Fruit fly (Drosophila melanogaster): ENCODE measurements around the gene Meltrin.

The Meltrin gene

DNA sequence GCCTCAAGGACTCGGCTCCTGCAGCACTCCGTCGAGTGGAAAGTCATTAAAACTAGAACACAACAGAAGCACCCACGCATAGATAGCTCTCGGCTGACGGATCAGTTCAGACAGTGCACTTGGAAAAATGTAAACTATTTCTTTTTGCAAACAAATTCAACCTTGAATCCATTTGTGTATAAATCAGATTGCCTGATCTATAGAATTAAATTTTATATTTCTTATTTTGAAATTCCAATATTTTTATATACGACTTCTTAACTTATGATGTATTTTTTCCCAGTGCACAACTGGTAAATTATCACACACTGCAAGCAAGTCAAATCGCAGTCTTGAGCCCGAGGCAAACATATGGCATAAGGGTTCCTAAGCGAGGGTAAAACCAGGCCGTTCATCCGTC is 22.3 kb downstream of the Meltrin start (continued):
- TF ChIP-seq CG5180 (GFP tag; optimal IDR thresholded peaks at IDR 0.05), result no peak
- TF ChIP-seq exex (tag; optimal IDR thresholded peaks at IDR 0.05), result no peak
- no peak for TF ChIP-seq CG18619 (GFP tag; optimal IDR thresholded peaks at IDR 0.05)
- TF ChIP-seq abd-A (tag; optimal IDR thresholded peaks at IDR 0.05), result no peak
- no peak for TF ChIP-seq CG15514 (GFP tag; optimal IDR thresholded peaks at IDR 0.05)
- peak; percentile 21 for TF ChIP-seq CG13123 (GFP tag; optimal IDR thresholded peaks at IDR 0.05)
- TF ChIP-seq CG33213 (GFP tag; optimal IDR thresholded peaks at IDR 0.05), result peak; percentile 45
- no peak for TF ChIP-seq D19B (GFP tag; optimal IDR thresholded peaks at IDR 0.05)
- TF ChIP-seq CG15011 (GFP tag; optimal IDR thresholded peaks at IDR 0.05), result peak; percentile 17
- peak; percentile 41 for TF ChIP-seq bab2 (GFP tag; optimal IDR thresholded peaks at IDR 0.05)
- TF ChIP-seq NK7.1 (GFP tag; optimal IDR thresholded peaks at IDR 0.05), result no peak
- TF ChIP-seq CG6791 (GFP tag; IDR thresholded peaks at IDR 0.05; ENCODE audit: partially characterized antibody), result no peak
- TF ChIP-seq CG18599 (GFP tag; optimal IDR thresholded peaks at IDR 0.05), result peak; percentile 25
- TF ChIP-seq CG32772 (GFP tag; IDR thresholded peaks at IDR 0.05), result no peak
- peak; percentile 62 for TF ChIP-seq Oli (tag; optimal IDR thresholded peaks at IDR 0.05)
- TF ChIP-seq dmrt99B (tag; optimal IDR thresholded peaks at IDR 0.05), result peak; percentile 65
- TF ChIP-seq Spps (tag; optimal IDR thresholded peaks at IDR 0.05), result peak; percentile 73
- peak; percentile 48 for TF ChIP-seq ind (GFP tag; optimal IDR thresholded peaks at IDR 0.05)
- TF ChIP-seq CG4360 (GFP tag; IDR thresholded peaks at IDR 0.05), result peak; percentile 40; the same call in 1 of the 2 replicates
- no peak for TF ChIP-seq Dll (GFP tag; IDR thresholded peaks at IDR 0.05; ENCODE audit: partially characterized antibody)
- peak; percentile 65 for TF ChIP-seq Drgx (GFP tag; IDR thresholded peaks at IDR 0.05)
- no peak for TF ChIP-seq MBD-R2 (GFP tag; IDR thresholded peaks at IDR 0.05)
- TF ChIP-seq Hmr (GFP tag; optimal IDR thresholded peaks at IDR 0.05), result no peak
- TF ChIP-seq CG11093 (GFP tag; IDR thresholded peaks at IDR 0.05), result peak; percentile 63; the same call in 1 of the 3 replicates
- TF ChIP-seq Dek (tag; optimal IDR thresholded peaks at IDR 0.05), result no peak
- peak; percentile 37 for TF ChIP-seq CG15601 (tag; optimal IDR thresholded peaks at IDR 0.05)
- TF ChIP-seq CG8924 (tag; optimal IDR thresholded peaks at IDR 0.05), result peak; percentile 78
- TF ChIP-seq CG4424 (GFP tag; optimal IDR thresholded peaks at IDR 0.05), result peak; percentile 81
- no peak for TF ChIP-seq vnd (GFP tag; IDR thresholded peaks at IDR 0.05; ENCODE audit: partially characterized antibody)
- peak; percentile 52 for TF ChIP-seq CG1602 (GFP tag; optimal IDR thresholded peaks at IDR 0.05)
- no peak for TF ChIP-seq fru (optimal IDR thresholded peaks at IDR 0.05)
- no peak for TF ChIP-seq Vsx1 (GFP tag; optimal IDR thresholded peaks at IDR 0.05)
- no peak for TF ChIP-seq eyg (GFP tag; optimal IDR thresholded peaks at IDR 0.05)
- no peak for TF ChIP-seq CG16813 (GFP tag; IDR thresholded peaks at IDR 0.05; ENCODE audit: partially characterized antibody)
- TF ChIP-seq CG12155 (GFP tag; optimal IDR thresholded peaks at IDR 0.05), result peak; percentile 47
- no peak for TF ChIP-seq slou (GFP tag; optimal IDR thresholded peaks at IDR 0.05)
- TF ChIP-seq twi (tag; optimal IDR thresholded peaks at IDR 0.05), result peak; percentile 84
- peak; percentile 46 for TF ChIP-seq CG6254 (GFP tag; optimal IDR thresholded peaks at IDR 0.05)
- TF ChIP-seq ems (GFP tag; optimal IDR thresholded peaks at IDR 0.05), result no peak
- peak; percentile 84 for TF ChIP-seq gem (tag; optimal IDR thresholded peaks at IDR 0.05)
- peak; percentile 66 for TF ChIP-seq CG33557 (GFP tag; optimal IDR thresholded peaks at IDR 0.05)
- TF ChIP-seq corto (GFP tag; optimal IDR thresholded peaks at IDR 0.05), result no peak
- TF ChIP-seq gt (GFP tag; IDR thresholded peaks at IDR 0.05), result peak; percentile 37; the same call in 1 of the 2 replicates
- TF ChIP-seq fd3F (GFP tag; optimal IDR thresholded peaks at IDR 0.05), result no peak
- TF ChIP-seq onecut (GFP tag; IDR thresholded peaks at IDR 0.05), result peak; percentile 50
- TF ChIP-seq CG11085 (GFP tag; IDR thresholded peaks at IDR 0.05), result no peak
- TF ChIP-seq trh (GFP tag; optimal IDR thresholded peaks at IDR 0.05), result no peak
- TF ChIP-seq unpg (GFP tag; optimal IDR thresholded peaks at IDR 0.05), result peak; percentile 77
- no peak for TF ChIP-seq h (optimal IDR thresholded peaks at IDR 0.05)
- no peak for TF ChIP-seq da (GFP tag; optimal IDR thresholded peaks at IDR 0.05)
- peak; percentile 29; the same call in 1 of the 2 replicates for TF ChIP-seq Rfx (GFP tag; IDR thresholded peaks at IDR 0.05)

Measured in whole organism, embryonic.